Worm (Caenorhabditis elegans) whole organism, L4 larva: ENCODE data around the gene T20F7.1.

Experiments
- ZK546.5 ChIP-seq, 2 experiments: sonication (generic microtip); optimal IDR thresholded peaks; 2 replicates each; lab custom pipeline; 2017; ENCODE audit warnings: missing biosample characterization in 2 of 2, missing genetic modification characterization in 2 of 2
- arid-1 ChIP-seq: fragments of 200-800 bp; sonication (Bioruptor generic); conservative IDR thresholded peaks from 2 replicates; pipeline ENCODE4 v1.3.6; 2022; ENCODE audit warnings: missing genetic modification reagents, missing genetic modification characterization, missing compliant biosample characterization
- dpl-1 ChIP-seq: fragments of 150-350 bp; optimal IDR thresholded peaks from 2 replicates; lab custom pipeline; 2014; ENCODE audit warnings: missing biosample characterization, missing genetic modification reagents, missing genetic modification characterization
- mdt-29 ChIP-seq: fragments of 200-800 bp; sonication (Bioruptor generic); IDR thresholded peaks from 2 replicates; pipeline ENCODE4 v1.3.6; 2022; ENCODE audit warnings: missing genetic modification reagents, missing genetic modification characterization, missing compliant biosample characterization
- mep-1 ChIP-seq: fragments of 150-350 bp; sonication (generic microtip); optimal IDR thresholded peaks from 3 replicates; lab custom pipeline; 2014; ENCODE audit warnings: missing biosample characterization, missing genetic modification characterization
- nhr-6 ChIP-seq: fragments of 150-350 bp; optimal IDR thresholded peaks from 2 replicates; lab custom pipeline; 2014; ENCODE audit warnings: missing biosample characterization, missing genetic modification characterization
- pha-4 ChIP-seq, 2 experiments: fragments of 150-350 bp in 1 of 2; fragments of 200-800 bp in 1 of 2; sonication (Bioruptor generic) in 1 of 2; IDR thresholded peaks in 1 of 2; optimal IDR thresholded peaks in 1 of 2; 2 replicates each; pipeline versions ENCODE4 v1.3.6 to Lab custom; 2014 to 2022; ENCODE audit warnings: missing genetic modification characterization in 2 of 2, missing genetic modification reagents in 2 of 2, missing biosample characterization in 1 of 2, missing compliant biosample characterization in 1 of 2
- skn-1 ChIP-seq: fragments of 150-350 bp; optimal IDR thresholded peaks from 2 replicates; lab custom pipeline; 2014; ENCODE audit warnings: missing biosample characterization, missing genetic modification characterization
- unc-39 ChIP-seq: sonication (generic microtip); optimal IDR thresholded peaks from 2 replicates; lab custom pipeline; 2017; ENCODE audit warnings: missing biosample characterization, missing genetic modification characterization
- zip-2 ChIP-seq: fragments of 150-350 bp; optimal IDR thresholded peaks from 2 replicates; lab custom pipeline; 2014; ENCODE audit warnings: missing biosample characterization, missing genetic modification characterization
- ztf-11 ChIP-seq: fragments of 150-350 bp; optimal IDR thresholded peaks from 2 replicates; lab custom pipeline; 2014; ENCODE audit warnings: missing biosample characterization, missing genetic modification characterization

ce11 chrX:16891683-16892082 is 19.0 kb downstream of the T20F7.1 start, which contains the start of gene F39F10.3:
- TF ChIP-seq skn-1 (tag; lab: Kevin White, UChicago) (no peak), mep-1 (tag; lab: Kevin White, UChicago) (no peak), zip-2 (tag; lab: Kevin White, UChicago) (no peak), pha-4 (GFP tag; IDR thresholded peaks at IDR 0.05; lab: Robert Waterston, UW) (no peak), pha-4 (tag; optimal IDR thresholded peaks at IDR 0.05; lab: Kevin White, UChicago) (no peak), arid-1 (GFP tag; lab: Robert Waterston, UW) (no peak), ztf-11 (tag; lab: Kevin White, UChicago) (no peak), mdt-29 (GFP tag; lab: Robert Waterston, UW) (no peak), dpl-1 (GFP tag; lab: Kevin White, UChicago) (no peak), ZK546.5 (tag; optimal IDR thresholded peaks at IDR 0.05; lab: Kevin White, UChicago) (no peak), nhr-6 (tag; lab: Kevin White, UChicago) (no peak), unc-39 (tag; lab: Kevin White, UChicago) (no peak)
